Fruit fly (Drosophila melanogaster): ENCODE measurements around the gene Prp40.

Gene Prp40

dm6 chr2L:2999113-2999512 lies 23.9 kb upstream of the Prp40 start, which contains the start of gene Ccdc85 (continued):
- TF ChIP-seq mld (GFP tag; IDR thresholded peaks at IDR 0.05; ENCODE audit: partially characterized antibody) (peak; percentile 98), gsb-n (tag; optimal IDR thresholded peaks at IDR 0.05) (no peak), lola (GFP tag; optimal IDR thresholded peaks at IDR 0.05) (no peak), CG12744 (GFP tag; optimal IDR thresholded peaks at IDR 0.05) (no peak), CG3065 (GFP tag; optimal IDR thresholded peaks at IDR 0.05) (no peak), tna (GFP tag; IDR thresholded peaks at IDR 0.05; ENCODE audit: partially characterized antibody) (peak; percentile 100), CG10543 (GFP tag; optimal IDR thresholded peaks at IDR 0.05) (no peak), Meics (GFP tag; optimal IDR thresholded peaks at IDR 0.05) (no peak), CG12236 (GFP tag; optimal IDR thresholded peaks at IDR 0.05) (no peak), crol (GFP tag; IDR thresholded peaks at IDR 0.05) (no peak), CG7786 (GFP tag; optimal IDR thresholded peaks at IDR 0.05) (no peak), da (GFP tag; optimal IDR thresholded peaks at IDR 0.05) (no peak), Spps (tag; optimal IDR thresholded peaks at IDR 0.05) (no peak), run (tag; optimal IDR thresholded peaks at IDR 0.05) (no peak), CG4360 (GFP tag; IDR thresholded peaks at IDR 0.05) (no peak), Elba2 (GFP tag; optimal IDR thresholded peaks at IDR 0.05) (no peak), Lhr (GFP tag; optimal IDR thresholded peaks at IDR 0.05) (peak; percentile 12), eyg (GFP tag; optimal IDR thresholded peaks at IDR 0.05) (no peak), Dbx (GFP tag; IDR thresholded peaks at IDR 0.05) (peak; percentile 18; the same call in 1 of the 3 replicates), CG13894 (tag; optimal IDR thresholded peaks at IDR 0.05) (no peak), CG17568 (GFP tag; optimal IDR thresholded peaks at IDR 0.05) (no peak), ac (GFP tag; optimal IDR thresholded peaks at IDR 0.05) (no peak), hb (GFP tag; IDR thresholded peaks at IDR 0.05; ENCODE audit: partially characterized antibody) (peak; percentile 98), CrebB (tag; optimal IDR thresholded peaks at IDR 0.05) (peak; percentile 22), CG18619 (GFP tag; optimal IDR thresholded peaks at IDR 0.05) (no peak), Hmx (GFP tag; optimal IDR thresholded peaks at IDR 0.05) (no peak), CG4854 (GFP tag; optimal IDR thresholded peaks at IDR 0.05) (no peak), CG17385 (GFP tag; optimal IDR thresholded peaks at IDR 0.05) (peak; percentile 43), scrt (GFP tag; optimal IDR thresholded peaks at IDR 0.05) (no peak), mam (GFP tag; optimal IDR thresholded peaks at IDR 0.05) (no peak), nom (GFP tag; optimal IDR thresholded peaks at IDR 0.05) (peak; percentile 8), Adf1 (GFP tag; IDR thresholded peaks at IDR 0.05) (no peak), Dp (GFP tag; optimal IDR thresholded peaks at IDR 0.05) (peak; percentile 67), CG2202 (tag; optimal IDR thresholded peaks at IDR 0.05) (no peak), fd3F (GFP tag; optimal IDR thresholded peaks at IDR 0.05) (no peak), CG12391 (tag; optimal IDR thresholded peaks at IDR 0.05) (peak; percentile 24), dimm (GFP tag; IDR thresholded peaks at IDR 0.05) (no peak), jing (GFP tag; optimal IDR thresholded peaks at IDR 0.05) (no peak), CG7987 (GFP tag; optimal IDR thresholded peaks at IDR 0.05) (no peak), CG11504 (tag; optimal IDR thresholded peaks at IDR 0.05) (no peak), sob (GFP tag; IDR thresholded peaks at IDR 0.05) (no peak), Hmr (GFP tag; optimal IDR thresholded peaks at IDR 0.05) (no peak), nmo (GFP tag; optimal IDR thresholded peaks at IDR 0.05) (peak; percentile 15), Awh (GFP tag; IDR thresholded peaks at IDR 0.05) (no peak), h (optimal IDR thresholded peaks at IDR 0.05) (no peak), croc (GFP tag; conservative IDR thresholded peaks at IDR 0.05) (no peak), gce (GFP tag; IDR thresholded peaks at IDR 0.05) (no peak), nau (GFP tag; optimal IDR thresholded peaks at IDR 0.05) (no peak), CG11695 (GFP tag; IDR thresholded peaks at IDR 0.05) (no peak), Nf-YC (tag; optimal IDR thresholded peaks at IDR 0.05) (no peak), CG7928 (GFP tag; optimal IDR thresholded peaks at IDR 0.05) (no peak)
